Worm (Caenorhabditis elegans) whole organism, young adult: ENCODE data around the gene mltn-6.

ENCODE experiments used
- B0019.2 ChIP-seq: fragments of 200-800 bp; sonication (Bioruptor generic); conservative IDR thresholded peaks from 2 replicates; pipeline ENCODE4 v1.3.6; 2022; ENCODE audit warnings: missing genetic modification reagents, missing genetic modification characterization, missing compliant biosample characterization
- C06A6.2 ChIP-seq: fragments of 200-800 bp; sonication (Bioruptor generic); conservative IDR thresholded peaks from 2 replicates; pipeline ENCODE4 v1.3.6; 2022; ENCODE audit warnings: missing genetic modification characterization, missing compliant biosample characterization
- F22D6.2 ChIP-seq: sonication (generic microtip); optimal IDR thresholded peaks from 2 replicates; lab custom pipeline; 2016; ENCODE audit warnings: mild to moderate bottlenecking, missing genetic modification characterization, missing compliant biosample characterization
- F33H1.4 ChIP-seq: fragments of 200-800 bp; sonication (Bioruptor generic); IDR thresholded peaks from 2 replicates; pipeline ENCODE4 v1.3.6; 2022; ENCODE audit warnings: missing genetic modification reagents, missing genetic modification characterization, missing compliant biosample characterization
- F39B2.1 ChIP-seq: fragments of 200-800 bp; sonication (Bioruptor generic); IDR thresholded peaks from 2 replicates; pipeline ENCODE4 v1.3.6; 2022; ENCODE audit warnings: missing genetic modification reagents, missing genetic modification characterization, missing compliant biosample characterization
- F55B11.4 ChIP-seq: sonication (generic microtip); optimal IDR thresholded peaks from 2 replicates; lab custom pipeline; 2016; ENCODE audit warnings: missing compliant biosample characterization, missing genetic modification characterization, borderline replicate concordance; ENCODE audit not compliant: insufficient read depth
- K11D2.4 ChIP-seq: fragments of 200-800 bp; sonication (Bioruptor generic); IDR thresholded peaks from 2 replicates; pipeline ENCODE4 v1.3.6; 2022; ENCODE audit warnings: missing genetic modification reagents, missing genetic modification characterization, missing compliant biosample characterization
- K12H6.12 ChIP-seq: fragments of 200-800 bp; sonication (Bioruptor generic); optimal IDR thresholded peaks from 2 replicates; lab custom pipeline; 2018; ENCODE audit warnings: mild to moderate bottlenecking, missing genetic modification characterization, missing compliant biosample characterization
- T26A5.8 ChIP-seq: sonication (generic microtip); optimal IDR thresholded peaks from 2 replicates; lab custom pipeline; 2016; ENCODE audit warnings: missing genetic modification characterization, missing compliant biosample characterization
- Y56A3A.18 ChIP-seq: fragments of 200-800 bp; sonication (Bioruptor generic); IDR thresholded peaks from 2 replicates; pipeline ENCODE4 v1.3.6; 2022; ENCODE audit warnings: missing genetic modification reagents, missing genetic modification characterization, missing compliant biosample characterization
- akir-1 ChIP-seq: fragments of 200-800 bp; sonication (Bioruptor generic); optimal IDR thresholded peaks from 2 replicates; lab custom pipeline; 2018; ENCODE audit warnings: mild to moderate bottlenecking, missing genetic modification characterization, moderate library complexity, missing compliant biosample characterization
- attf-6 ChIP-seq: fragments of 200-800 bp; sonication (Bioruptor generic); IDR thresholded peaks from 2 replicates; pipeline ENCODE4 v1.3.6; 2022; ENCODE audit warnings: missing genetic modification reagents, missing genetic modification characterization, missing compliant biosample characterization
- cebp-1 ChIP-seq, 2 experiments: fragments of 200-800 bp in 1 of 2; sonication (Bioruptor generic) in 1 of 2; sonication (generic microtip) in 1 of 2; IDR thresholded peaks in 1 of 2; optimal IDR thresholded peaks in 1 of 2; 2 replicates each; pipeline versions ENCODE4 v1.3.6 to Lab custom; 2017 to 2022; ENCODE audit warnings: missing compliant biosample characterization in 2 of 2, missing genetic modification characterization in 2 of 2, mild to moderate bottlenecking in 1 of 2, missing genetic modification reagents in 1 of 2, moderate library complexity in 1 of 2
- ceh-79 ChIP-seq: sonication (generic microtip); optimal IDR thresholded peaks from 2 replicates; lab custom pipeline; 2017; ENCODE audit warnings: mild to moderate bottlenecking, missing genetic modification characterization, missing compliant biosample characterization
- ceh-91 ChIP-seq: fragments of 200-800 bp; sonication (Bioruptor generic); IDR thresholded peaks from 2 replicates; pipeline ENCODE4 v1.3.6; 2022; ENCODE audit warnings: missing genetic modification reagents, missing genetic modification characterization, missing compliant biosample characterization
- dox-1 ChIP-seq: fragments of 200-800 bp; sonication (Bioruptor generic); IDR thresholded peaks from 2 replicates; pipeline ENCODE4 v1.3.6; 2022; ENCODE audit warnings: missing genetic modification reagents, missing genetic modification characterization, missing compliant biosample characterization
- egl-44 ChIP-seq: fragments of 200-800 bp; sonication (Bioruptor generic); IDR thresholded peaks from 2 replicates; pipeline ENCODE4 v1.3.6; 2022; ENCODE audit warnings: missing genetic modification reagents, missing genetic modification characterization, missing compliant biosample characterization
- him-1 ChIP-seq: sonication (generic microtip); optimal IDR thresholded peaks from 2 replicates; lab custom pipeline; 2016; ENCODE audit warnings: missing genotype, missing genetic modification reagents, missing genetic modification characterization, missing compliant biosample characterization
- hrde-1 ChIP-seq: sonication (generic microtip); optimal IDR thresholded peaks from 2 replicates; lab custom pipeline; 2016; ENCODE audit warnings: missing genetic modification characterization, mild to moderate bottlenecking, missing compliant biosample characterization, moderate library complexity, missing genotype, missing genetic modification reagents, borderline replicate concordance
- hsf-1 ChIP-seq: fragments of 200-800 bp; sonication (Bioruptor generic); IDR thresholded peaks from 2 replicates; pipeline ENCODE4 v1.3.6; 2022; ENCODE audit warnings: missing genetic modification reagents, missing genetic modification characterization, missing compliant biosample characterization
- let-607 ChIP-seq, 2 experiments: fragments of 200-800 bp in 1 of 2; sonication (Bioruptor generic) in 1 of 2; sonication (generic microtip) in 1 of 2; optimal IDR thresholded peaks; 2 replicates each; lab custom pipeline; 2016 to 2018; ENCODE audit warnings: mild to moderate bottlenecking in 2 of 2, missing compliant biosample characterization in 2 of 2, missing genetic modification characterization in 2 of 2, moderate library complexity in 2 of 2, missing genotype in 1 of 2
- lin-35 ChIP-seq, 3 experiments: fragments of 150-350 bp in 2 of 3; sonication (generic microtip) in 1 of 3; optimal IDR thresholded peaks; 2 replicates each; lab custom pipeline; 2014 to 2018; ENCODE audit warnings: missing biosample characterization in 3 of 3, missing genetic modification characterization in 3 of 3, missing genetic modification reagents in 3 of 3
- lin-54 ChIP-seq: fragments of 200-800 bp; sonication (Bioruptor generic); optimal IDR thresholded peaks from 2 replicates; lab custom pipeline; 2018; ENCODE audit warnings: mild to moderate bottlenecking, missing genetic modification characterization, missing compliant biosample characterization
- lsy-27 ChIP-seq: sonication (generic microtip); optimal IDR thresholded peaks from 2 replicates; lab custom pipeline; 2017; ENCODE audit warnings: missing genetic modification characterization, mild to moderate bottlenecking, missing compliant biosample characterization, antibody characterized with exemption, missing genotype, borderline replicate concordance; ENCODE audit not compliant: insufficient read depth
- madf-10 ChIP-seq: sonication (generic microtip); optimal IDR thresholded peaks from 2 replicates; lab custom pipeline; 2016; ENCODE audit warnings: mild to moderate bottlenecking, missing genetic modification characterization, missing compliant biosample characterization
- madf-3 ChIP-seq: fragments of 200-800 bp; sonication (Bioruptor generic); IDR thresholded peaks from 2 replicates; pipeline ENCODE4 v1.3.6; 2022; ENCODE audit warnings: missing genetic modification reagents, missing genetic modification characterization, missing compliant biosample characterization
- madf-6 ChIP-seq: fragments of 200-800 bp; sonication (Bioruptor generic); IDR thresholded peaks from 2 replicates; pipeline ENCODE4 v1.3.6; 2022; ENCODE audit warnings: missing genetic modification reagents, missing genetic modification characterization, missing compliant biosample characterization
- mel-28 ChIP-seq: sonication (generic microtip); optimal IDR thresholded peaks from 2 replicates; lab custom pipeline; 2016; ENCODE audit warnings: borderline replicate concordance, mild to moderate bottlenecking, missing genetic modification characterization, missing compliant biosample characterization
- nfya-2 ChIP-seq: fragments of 200-800 bp; sonication (Bioruptor generic); IDR thresholded peaks from 2 replicates; pipeline ENCODE4 v1.3.6; 2022; ENCODE audit warnings: missing genetic modification reagents, missing genetic modification characterization, missing compliant biosample characterization
- nhr-120 ChIP-seq: fragments of 200-800 bp; sonication (Bioruptor generic); IDR thresholded peaks from 2 replicates; pipeline ENCODE4 v1.3.6; 2022; ENCODE audit warnings: missing genetic modification characterization, missing compliant biosample characterization
- nhr-179 ChIP-seq: sonication (generic microtip); optimal IDR thresholded peaks from 2 replicates; lab custom pipeline; 2016; ENCODE audit warnings: mild to moderate bottlenecking, missing genetic modification characterization, missing compliant biosample characterization
- nhr-27 ChIP-seq: fragments of 200-800 bp; sonication (Bioruptor generic); optimal IDR thresholded peaks from 2 replicates; lab custom pipeline; 2018; ENCODE audit warnings: mild to moderate bottlenecking, missing genetic modification characterization, moderate library complexity, missing compliant biosample characterization
- pha-4 ChIP-seq: fragments of 150-350 bp; sonication (generic microtip); optimal IDR thresholded peaks from 2 replicates; lab custom pipeline; 2014; ENCODE audit warnings: missing biosample characterization, missing genetic modification reagents, missing genetic modification characterization
- somi-1 ChIP-seq: fragments of 200-800 bp; sonication (Bioruptor generic); optimal IDR thresholded peaks from 2 replicates; lab custom pipeline; 2018; ENCODE audit warnings: mild to moderate bottlenecking, missing genetic modification characterization, missing compliant biosample characterization
- tbx-9 ChIP-seq: sonication (generic microtip); optimal IDR thresholded peaks from 2 replicates; lab custom pipeline; 2016; ENCODE audit warnings: borderline replicate concordance, missing genetic modification characterization, inconsistent platforms, missing compliant biosample characterization
- tlf-1 ChIP-seq: fragments of 200-800 bp; sonication (Bioruptor generic); optimal IDR thresholded peaks from 2 replicates; lab custom pipeline; 2018; ENCODE audit warnings: mild to moderate bottlenecking, missing genetic modification characterization, missing compliant biosample characterization
- ztf-25 ChIP-seq: fragments of 200-800 bp; sonication (Bioruptor generic); IDR thresholded peaks from 2 replicates; pipeline ENCODE4 v1.3.6; 2022; ENCODE audit warnings: missing genetic modification reagents, missing genetic modification characterization, missing compliant biosample characterization
- ztf-26 ChIP-seq: sonication (generic microtip); optimal IDR thresholded peaks from 2 replicates; lab custom pipeline; 2017; ENCODE audit warnings: missing genetic modification characterization, missing compliant biosample characterization
- ztf-28 ChIP-seq: fragments of 200-800 bp; sonication (Bioruptor generic); IDR thresholded peaks from 2 replicates; pipeline ENCODE4 v1.3.6; 2022; ENCODE audit warnings: missing genetic modification reagents, missing genetic modification characterization, missing compliant biosample characterization

Gene mltn-6

DNA sequence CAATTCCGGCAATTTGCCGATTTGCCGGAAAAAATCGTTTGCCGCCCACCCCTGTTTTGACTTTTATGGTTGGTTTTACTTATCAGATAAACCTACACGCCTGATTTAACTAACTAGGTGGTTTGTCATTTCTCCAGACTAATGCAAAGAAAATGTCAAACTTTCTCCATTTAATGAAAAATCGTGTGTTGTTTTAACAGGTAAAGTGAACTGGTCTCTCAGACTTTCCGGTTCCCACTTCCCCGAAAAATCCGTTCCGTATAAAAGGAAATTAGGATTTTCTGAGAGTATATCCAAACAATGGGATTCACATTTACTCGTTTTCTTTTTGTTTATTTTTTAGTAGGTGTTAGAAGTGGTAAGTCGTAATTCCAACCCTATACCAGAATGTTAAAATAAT is at the start of gene mltn-6:
TSS of gene mltn-6 (plus strand) at position 301 of the 400 bp plus-strand sequence.
- TF ChIP-seq C06A6.2 (GFP tag; lab: Robert Waterston, UW) = no peak
- TF ChIP-seq nfya-2 (GFP tag; lab: Robert Waterston, UW) = no peak
- TF ChIP-seq F33H1.4 (GFP tag; lab: Robert Waterston, UW) = no peak
- no peak for TF ChIP-seq him-1 (tag; lab: Kevin White, UChicago)
- TF ChIP-seq egl-44 (GFP tag; lab: Robert Waterston, UW) = no peak
- TF ChIP-seq hsf-1 = no peak
- no peak for TF ChIP-seq tbx-9
- no peak for TF ChIP-seq ztf-25 (GFP tag; lab: Robert Waterston, UW)
- no peak for TF ChIP-seq nhr-120 (GFP tag; lab: Robert Waterston, UW)
- no peak for TF ChIP-seq ceh-79 (tag; lab: Kevin White, UChicago)
- no peak for TF ChIP-seq tlf-1 (GFP tag; lab: Kevin White, UChicago)
- TF ChIP-seq F39B2.1 (GFP tag; lab: Robert Waterston, UW) = no peak
- no peak for TF ChIP-seq nhr-179

DNA sequence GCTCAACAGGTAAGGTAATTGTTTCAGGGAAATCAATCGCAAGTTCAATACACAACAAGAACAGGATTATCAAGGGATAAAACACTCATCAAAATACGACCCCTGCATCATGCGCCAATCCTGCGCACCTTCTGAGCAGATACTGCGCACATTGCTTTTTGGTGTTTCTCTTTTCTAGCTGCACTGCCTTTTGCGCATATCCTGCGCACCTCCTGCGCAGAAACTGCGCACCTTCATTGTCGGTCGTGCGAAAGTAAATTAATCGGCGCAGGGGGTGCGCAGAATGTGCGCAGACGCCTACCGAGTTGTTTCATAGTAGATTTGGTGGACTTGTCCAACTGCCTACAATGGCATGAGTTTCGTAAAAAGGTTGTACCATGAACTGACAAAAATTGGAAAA is 47.8 kb upstream of the mltn-6 start:
- TF ChIP-seq dox-1 (GFP tag; lab: Robert Waterston, UW) = 0 out of 2 replicates have a peak, but pooled peaks have one; percentile 23

DNA sequence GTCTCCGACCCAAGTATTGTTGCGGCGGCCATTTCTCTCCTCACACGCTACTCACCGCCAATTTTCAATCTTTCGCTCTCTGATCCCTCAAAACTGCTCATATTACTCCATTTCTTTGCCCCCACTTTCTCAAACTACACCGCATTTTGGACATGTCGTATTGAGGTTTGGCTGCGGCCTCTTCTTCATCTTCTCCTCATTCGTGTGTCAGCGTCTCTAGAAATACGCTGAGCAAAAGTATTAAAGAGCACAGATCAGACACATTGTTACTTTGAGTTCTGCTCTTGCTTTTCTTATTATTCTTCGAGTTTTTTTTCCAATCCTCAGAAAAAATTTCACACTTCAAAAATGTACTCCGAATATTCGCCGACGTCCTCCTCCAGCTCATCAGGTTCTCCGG is 44.7 kb upstream of the mltn-6 start:
- no peak for TF ChIP-seq cebp-1 (GFP tag; IDR thresholded peaks at IDR 0.05; lab: Robert Waterston, UW)
- no peak for TF ChIP-seq cebp-1 (tag; optimal IDR thresholded peaks at IDR 0.05; lab: Kevin White, UChicago)
- no peak for TF ChIP-seq let-607 (tag; optimal IDR thresholded peaks at IDR 0.05; lab: Kevin White, UChicago)
- TF ChIP-seq ztf-28 = no peak
- TF ChIP-seq lin-35 (GFP tag; optimal IDR thresholded peaks at IDR 0.05; lab: Kevin White, UChicago) = no peak
- TF ChIP-seq madf-3 (GFP tag; lab: Robert Waterston, UW) = no peak
- no peak for TF ChIP-seq hrde-1
- TF ChIP-seq nhr-120 (GFP tag; lab: Robert Waterston, UW) = no peak
- no peak for TF ChIP-seq B0019.2
- TF ChIP-seq attf-6 (GFP tag; lab: Robert Waterston, UW) = no peak
- TF ChIP-seq ztf-26 (tag; lab: Kevin White, UChicago) = no peak
- no peak for TF ChIP-seq nhr-27 (tag; lab: Kevin White, UChicago)
- no peak for TF ChIP-seq pha-4 (tag; lab: Kevin White, UChicago)
- TF ChIP-seq T26A5.8 (tag; lab: Kevin White, UChicago) = no peak
- no peak for TF ChIP-seq F22D6.2 (tag; lab: Kevin White, UChicago)
- TF ChIP-seq madf-6 (GFP tag; lab: Robert Waterston, UW) = no peak
- TF ChIP-seq F39B2.1 (GFP tag; lab: Robert Waterston, UW) = no peak
- TF ChIP-seq lin-54 (GFP tag; lab: Kevin White, UChicago) = no peak
- TF ChIP-seq Y56A3A.18 (GFP tag; lab: Robert Waterston, UW) = no peak
- no peak for TF ChIP-seq him-1 (tag; lab: Kevin White, UChicago)
- TF ChIP-seq akir-1 = no peak

DNA sequence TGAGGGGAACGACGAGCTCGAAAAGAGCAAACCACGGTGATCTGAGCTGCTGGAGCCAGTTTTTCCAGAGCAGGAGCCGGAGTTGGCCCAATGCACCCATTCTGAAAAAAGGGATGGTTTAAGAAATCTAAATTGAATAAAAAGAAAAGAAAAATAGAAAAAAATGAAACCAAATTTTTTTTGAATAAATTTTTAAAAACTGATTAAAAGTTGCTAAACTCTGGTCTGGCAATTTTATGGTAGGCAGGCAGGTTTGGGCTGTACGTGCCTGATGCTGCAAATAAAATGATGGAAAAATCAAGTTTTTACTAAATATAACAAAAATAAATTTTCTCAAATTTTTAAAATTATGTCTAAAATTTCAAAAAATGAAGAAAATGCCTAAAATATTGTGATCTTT is 34.1 kb upstream of the mltn-6 start, which contains the start of gene abt-4:
TSS of gene abt-4 (minus strand) at position 101 of the 400 bp plus-strand sequence.
- TF ChIP-seq lsy-27 (no peak), madf-10 (no peak), K12H6.12 (tag; lab: Kevin White, UChicago) (no peak), pha-4 (tag; lab: Kevin White, UChicago) (no peak), lin-54 (GFP tag; lab: Kevin White, UChicago) (no peak), hsf-1 (no peak), K11D2.4 (no peak), nhr-120 (GFP tag; lab: Robert Waterston, UW) (no peak), ceh-91 (GFP tag; lab: Robert Waterston, UW) (no peak), F55B11.4 (tag; lab: Kevin White, UChicago) (no peak), mel-28 (tag; lab: Kevin White, UChicago) (no peak), somi-1 (GFP tag; lab: Kevin White, UChicago) (no peak)
